Fruit fly (Drosophila melanogaster) whole organism, prepupa: Measurements from ENCODE around the gene Flo2.

ENCODE experiments used
- Blimp-1 ChIP-seq: fragments of 200-800 bp; sonication (Bioruptor generic); optimal IDR thresholded peaks from 3 replicates; lab custom pipeline; 2017; ENCODE audit warnings: missing biosample characterization, missing genetic modification characterization, mild to moderate bottlenecking, moderate library complexity, missing genetic modification reagents
- CG10631 ChIP-seq: fragments of 200-800 bp; sonication (Bioruptor generic); optimal IDR thresholded peaks from 2 replicates; lab custom pipeline; 2016; ENCODE audit warnings: missing biosample characterization, missing genetic modification characterization
- CG10669 ChIP-seq: fragments of 200-800 bp; sonication (Bioruptor generic); optimal IDR thresholded peaks from 3 replicates; lab custom pipeline; 2018; ENCODE audit warnings: missing biosample characterization, mild to moderate bottlenecking, missing genetic modification characterization, moderate library complexity
- CG11294 ChIP-seq: fragments of 200-800 bp; sonication (Bioruptor generic); IDR thresholded peaks from 2 replicates; pipeline ENCODE4 v1.3.6; 2022; ENCODE audit warnings: missing biosample characterization, missing genetic modification characterization
- CG11902 ChIP-seq: fragments of 200-800 bp; sonication (Bioruptor generic); optimal IDR thresholded peaks from 3 replicates; lab custom pipeline; 2016; ENCODE audit warnings: missing biosample characterization, missing genetic modification characterization
- CG15336 ChIP-seq: fragments of 200-800 bp; sonication (Bioruptor generic); IDR thresholded peaks from 2 replicates; pipeline ENCODE4 v1.3.6; 2022; ENCODE audit warnings: missing biosample characterization, missing genetic modification characterization
- CG16779 ChIP-seq: fragments of 200-800 bp; sonication (Bioruptor generic); optimal IDR thresholded peaks from 3 replicates; lab custom pipeline; 2017; ENCODE audit warnings: missing biosample characterization, mild to moderate bottlenecking, missing genetic modification characterization
- CG31627 ChIP-seq: fragments of 200-800 bp; sonication (Bioruptor generic); optimal IDR thresholded peaks from 3 replicates; lab custom pipeline; 2016; ENCODE audit warnings: missing biosample characterization, missing genetic modification characterization
- CG32006 ChIP-seq: fragments of 200-800 bp; sonication (Bioruptor generic); optimal IDR thresholded peaks from 3 replicates; lab custom pipeline; 2017; ENCODE audit warnings: missing biosample characterization, mild to moderate bottlenecking, missing genetic modification characterization
- CG4318 ChIP-seq: fragments of 200-800 bp; sonication (Bioruptor generic); optimal IDR thresholded peaks from 3 replicates; lab custom pipeline; 2017; ENCODE audit warnings: missing biosample characterization, mild to moderate bottlenecking, missing genetic modification characterization
- CG6163 ChIP-seq: fragments of 200-800 bp; sonication (Bioruptor generic); IDR thresholded peaks from 3 replicates; pipeline ENCODE4 v1.3.6; 2022; ENCODE audit warnings: missing biosample characterization, missing genetic modification characterization
- CG6276 ChIP-seq: fragments of 200-800 bp; sonication (Bioruptor generic); optimal IDR thresholded peaks from 2 replicates; lab custom pipeline; 2017; ENCODE audit warnings: missing biosample characterization, mild to moderate bottlenecking, missing genetic modification characterization
- CG6792 ChIP-seq: fragments of 200-800 bp; sonication (Bioruptor generic); optimal IDR thresholded peaks from 3 replicates; lab custom pipeline; 2016; ENCODE audit warnings: missing biosample characterization, missing genetic modification characterization
- CG6808 ChIP-seq: fragments of 200-800 bp; sonication (Bioruptor generic); optimal IDR thresholded peaks from 3 replicates; lab custom pipeline; 2017; ENCODE audit warnings: missing biosample characterization, missing genetic modification characterization, mild to moderate bottlenecking, moderate library complexity, missing genetic modification reagents
- CG8319 ChIP-seq: fragments of 200-800 bp; sonication (Bioruptor generic); optimal IDR thresholded peaks from 3 replicates; lab custom pipeline; 2016; ENCODE audit warnings: missing biosample characterization, missing genetic modification characterization
- CG8632 ChIP-seq: fragments of 200-800 bp; sonication (Bioruptor generic); optimal IDR thresholded peaks from 3 replicates; lab custom pipeline; 2016; ENCODE audit warnings: missing biosample characterization, missing genetic modification characterization
- CG9139 ChIP-seq: fragments of 200-800 bp; sonication (Bioruptor generic); optimal IDR thresholded peaks from 3 replicates; lab custom pipeline; 2017; ENCODE audit warnings: missing biosample characterization, mild to moderate bottlenecking, missing genetic modification characterization
- Eip75B ChIP-seq: fragments of 200-800 bp; sonication (Bioruptor generic); optimal IDR thresholded peaks from 3 replicates; lab custom pipeline; 2016; ENCODE audit warnings: missing biosample characterization, missing genetic modification characterization
- Eip78C ChIP-seq: fragments of 200-800 bp; sonication (Bioruptor generic); peaks from one replicate; lab custom pipeline; 2016; ENCODE audit warnings: missing biosample characterization, missing genetic modification characterization
- Eip93F ChIP-seq: fragments of 200-800 bp; sonication (Bioruptor generic); optimal IDR thresholded peaks from 2 replicates; lab custom pipeline; 2016; ENCODE audit warnings: missing biosample characterization, mild to moderate bottlenecking, missing genetic modification characterization
- Ets96B ChIP-seq: fragments of 200-800 bp; optimal IDR thresholded peaks from 2 replicates; lab custom pipeline; 2019; ENCODE audit warnings: missing biosample characterization, mild to moderate bottlenecking, missing genetic modification characterization, moderate library complexity
- Gug ChIP-seq: fragments of 200-800 bp; sonication (Bioruptor generic); IDR thresholded peaks from 2 replicates; pipeline ENCODE4 v1.3.6; 2022; ENCODE audit warnings: missing biosample characterization, missing genetic modification characterization
- Hr38 ChIP-seq: sonication (Bioruptor generic); optimal IDR thresholded peaks from 2 replicates; lab custom pipeline; 2016; ENCODE audit warnings: missing biosample characterization, missing genetic modification characterization
- Hr39 ChIP-seq: fragments of 200-800 bp; sonication (Bioruptor generic); optimal IDR thresholded peaks from 2 replicates; lab custom pipeline; 2016; ENCODE audit warnings: missing biosample characterization, missing genetic modification characterization
- Lpt ChIP-seq: fragments of 200-800 bp; sonication (Bioruptor generic); optimal IDR thresholded peaks from 3 replicates; lab custom pipeline; 2016; ENCODE audit warnings: missing biosample characterization, missing genetic modification characterization
- OdsH ChIP-seq: fragments of 200-800 bp; sonication (Bioruptor generic); optimal IDR thresholded peaks from 3 replicates; lab custom pipeline; 2016; ENCODE audit warnings: missing biosample characterization, missing genetic modification characterization
- Smox ChIP-seq: fragments of 200-800 bp; sonication (Bioruptor generic); optimal IDR thresholded peaks from 3 replicates; lab custom pipeline; 2016; ENCODE audit warnings: missing biosample characterization, missing genetic modification characterization
- Sox102F ChIP-seq: fragments of 200-800 bp; sonication (Bioruptor generic); optimal IDR thresholded peaks from 2 replicates; lab custom pipeline; 2016; ENCODE audit warnings: missing biosample characterization, mild to moderate bottlenecking, missing genetic modification characterization
- Sox14 ChIP-seq: fragments of 200-800 bp; sonication (Bioruptor generic); optimal IDR thresholded peaks from 3 replicates; lab custom pipeline; 2016; ENCODE audit warnings: missing biosample characterization, missing genetic modification characterization
- Sox15 ChIP-seq: fragments of 200-800 bp; sonication (Bioruptor generic); optimal IDR thresholded peaks from 3 replicates; lab custom pipeline; 2016; ENCODE audit warnings: missing biosample characterization, missing genetic modification characterization
- achi ChIP-seq: fragments of 200-800 bp; sonication (Bioruptor generic); optimal IDR thresholded peaks from 3 replicates; lab custom pipeline; 2016; ENCODE audit warnings: missing biosample characterization, missing genetic modification characterization
- acj6 ChIP-seq: fragments of 200-800 bp; sonication (Bioruptor generic); optimal IDR thresholded peaks from 3 replicates; lab custom pipeline; 2016; ENCODE audit warnings: missing biosample characterization, missing genetic modification characterization
- dac ChIP-seq: fragments of 200-800 bp; sonication (Bioruptor generic); optimal IDR thresholded peaks from 2 replicates; lab custom pipeline; 2017; ENCODE audit warnings: missing biosample characterization, mild to moderate bottlenecking, missing genetic modification characterization
- eg ChIP-seq: fragments of 200-800 bp; sonication (Bioruptor generic); IDR thresholded peaks from 3 replicates; pipeline ENCODE4 v1.3.6; 2022; ENCODE audit warnings: missing biosample characterization, missing genetic modification characterization
- esn ChIP-seq: fragments of 200-800 bp; sonication (Bioruptor generic); optimal IDR thresholded peaks from 2 replicates; lab custom pipeline; 2016; ENCODE audit warnings: missing biosample characterization, mild to moderate bottlenecking, missing genetic modification characterization, moderate library complexity
- fd59A ChIP-seq: fragments of 200-800 bp; sonication (Bioruptor generic); optimal IDR thresholded peaks from 2 replicates; lab custom pipeline; 2017; ENCODE audit warnings: missing biosample characterization, mild to moderate bottlenecking, missing genetic modification characterization, missing genetic modification reagents
- fd85E ChIP-seq: fragments of 200-800 bp; sonication (Bioruptor generic); optimal IDR thresholded peaks from 3 replicates; lab custom pipeline; 2016; ENCODE audit warnings: missing biosample characterization, missing genetic modification characterization
- fkh ChIP-seq: fragments of 200-800 bp; sonication (Bioruptor generic); optimal IDR thresholded peaks from 3 replicates; lab custom pipeline; 2017; ENCODE audit warnings: missing biosample characterization, mild to moderate bottlenecking, missing genetic modification characterization, moderate library complexity
- lz ChIP-seq: fragments of 200-800 bp; sonication (Bioruptor generic); optimal IDR thresholded peaks from 3 replicates; lab custom pipeline; 2016; ENCODE audit warnings: missing biosample characterization, missing genetic modification characterization
- pdm3 ChIP-seq: fragments of 200-800 bp; sonication (Bioruptor generic); optimal IDR thresholded peaks from 3 replicates; lab custom pipeline; 2016; ENCODE audit warnings: missing biosample characterization, missing genetic modification characterization
- salr ChIP-seq, 2 experiments: fragments of 200-800 bp; sonication (Bioruptor generic); optimal IDR thresholded peaks; 3 replicates each; lab custom pipeline; 2016 to 2018; ENCODE audit warnings: missing biosample characterization in 2 of 2, missing genetic modification characterization in 2 of 2, mild to moderate bottlenecking in 1 of 2
- ss ChIP-seq, 2 experiments: fragments of 200-800 bp; sonication (Bioruptor generic); optimal IDR thresholded peaks; 2 replicates in 1 of 2; 3 replicates in 1 of 2; lab custom pipeline; 2017 to 2018; ENCODE audit warnings: mild to moderate bottlenecking in 2 of 2, missing biosample characterization in 2 of 2, missing genetic modification characterization in 2 of 2, moderate library complexity in 1 of 2
- svp ChIP-seq: fragments of 200-800 bp; sonication (Bioruptor generic); peaks from one replicate; lab custom pipeline; 2016; ENCODE audit warnings: missing biosample characterization, missing genetic modification characterization
- topi ChIP-seq: fragments of 200-800 bp; sonication (Bioruptor generic); optimal IDR thresholded peaks from 3 replicates; lab custom pipeline; 2016; ENCODE audit warnings: missing biosample characterization, missing genetic modification characterization
- vri ChIP-seq: fragments of 200-800 bp; sonication (Bioruptor generic); optimal IDR thresholded peaks from 3 replicates; lab custom pipeline; 2016; ENCODE audit warnings: missing biosample characterization, mild to moderate bottlenecking, missing genetic modification characterization

Flo2 gene

DNA sequence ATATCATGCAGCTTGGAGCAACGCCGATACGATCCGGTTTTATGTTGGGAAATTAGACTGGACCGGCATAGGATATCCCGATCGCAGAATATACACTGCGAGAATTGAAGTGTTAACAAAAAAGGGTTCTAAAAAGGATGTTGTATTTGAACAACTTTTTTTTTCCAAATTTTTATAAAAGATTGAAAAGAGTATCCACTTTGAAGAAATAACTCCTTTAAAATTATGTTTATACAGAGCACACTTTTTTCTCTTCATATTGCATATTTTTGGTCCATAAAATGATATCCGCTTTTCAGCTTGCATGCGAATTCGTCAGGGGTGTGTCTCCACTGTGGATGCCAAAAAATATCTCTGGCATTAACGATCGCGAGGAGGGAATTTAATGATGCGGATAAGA is 53.1 kb downstream of the Flo2 start (continued):
- TF ChIP-seq CG11902 (GFP tag; lab: Kevin White, UChicago) (peak; percentile 20), fkh (GFP tag; lab: Kevin White, UChicago) (no peak), Hr38 (no peak), CG31627 (GFP tag; lab: Kevin White, UChicago) (peak; percentile 1), pdm3 (GFP tag; lab: Kevin White, UChicago) (peak; percentile 56), CG8632 (GFP tag; lab: Kevin White, UChicago) (peak; percentile 12), lz (GFP tag; lab: Kevin White, UChicago) (no peak), OdsH (GFP tag; lab: Kevin White, UChicago) (peak; percentile 32), ss (GFP tag; optimal IDR thresholded peaks at IDR 0.05; lab: Kevin White, UChicago) (no peak), Eip75B (GFP tag; lab: Kevin White, UChicago) (peak; percentile 3), salr (GFP tag; optimal IDR thresholded peaks at IDR 0.05; lab: Kevin White, UChicago) (no peak), fd59A (GFP tag; lab: Kevin White, UChicago) (no peak), acj6 (GFP tag; lab: Kevin White, UChicago) (peak; percentile 29), CG11294 (GFP tag; lab: Robert Waterston, UW) (no peak), Lpt (GFP tag; lab: Kevin White, UChicago) (no peak), Sox102F (GFP tag; lab: Kevin White, UChicago) (no peak), CG8319 (GFP tag; lab: Kevin White, UChicago) (peak; percentile 21), Eip93F (no peak), vri (GFP tag; lab: Kevin White, UChicago) (no peak), CG10631 (GFP tag; lab: Kevin White, UChicago) (peak; percentile 12), eg (GFP tag; lab: Robert Waterston, UW) (peak; percentile 71), achi (GFP tag; lab: Kevin White, UChicago) (peak; percentile 15), Smox (GFP tag; lab: Kevin White, UChicago) (peak; percentile 37), CG10669 (no peak), CG9139 (GFP tag; lab: Kevin White, UChicago) (no peak), Gug (0 out of 2 replicates have a peak, but pooled peaks have one; percentile 12), topi (peak; percentile 16), Sox15 (GFP tag; lab: Kevin White, UChicago) (no peak), svp (GFP tag; lab: Kevin White, UChicago) (peak; percentile 83), esn (GFP tag; lab: Kevin White, UChicago) (peak; percentile 30), CG4318 (GFP tag; lab: Kevin White, UChicago) (peak; percentile 20), CG6163 (peak; percentile 52; the same call in 1 of the 3 replicates), Ets96B (tag; lab: Kevin White, UChicago) (no peak), dac (GFP tag; lab: Kevin White, UChicago) (no peak), CG15336 (GFP tag; lab: Robert Waterston, UW) (peak; percentile 69), fd85E (GFP tag; lab: Kevin White, UChicago) (no peak), Sox14 (GFP tag; lab: Kevin White, UChicago) (no peak), Eip78C (GFP tag; lab: Kevin White, UChicago) (peak; percentile 94), Blimp-1 (GFP tag; lab: Kevin White, UChicago) (no peak)

DNA sequence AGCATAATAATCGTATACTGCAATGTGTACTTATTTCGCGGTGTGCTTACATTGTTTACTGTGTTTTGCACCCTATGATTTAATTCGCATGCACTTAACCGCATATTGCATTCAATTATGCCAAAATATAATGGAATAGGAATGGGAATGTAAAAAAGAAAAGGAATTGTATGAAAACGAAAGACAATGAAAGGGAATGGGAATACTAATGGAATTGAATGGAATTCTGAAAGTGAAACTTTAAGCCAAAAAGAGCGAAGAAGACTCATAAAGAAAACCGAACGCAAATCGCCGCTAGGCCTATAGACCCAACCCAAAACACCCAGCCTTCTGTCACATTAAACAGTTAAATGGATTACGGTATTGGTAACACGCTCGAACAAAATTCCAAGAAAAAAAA is 54.7 kb downstream of the Flo2 start:
- no peak for TF ChIP-seq Smox (GFP tag; lab: Kevin White, UChicago)
- TF ChIP-seq Eip75B (GFP tag; lab: Kevin White, UChicago), result no peak
- no peak for TF ChIP-seq Eip93F
- TF ChIP-seq topi, result no peak
- no peak for TF ChIP-seq Ets96B (tag; lab: Kevin White, UChicago)
- no peak for TF ChIP-seq CG11294 (GFP tag; lab: Robert Waterston, UW)
- no peak for TF ChIP-seq CG32006 (GFP tag; lab: Kevin White, UChicago)
- TF ChIP-seq CG6808 (GFP tag; lab: Kevin White, UChicago), result no peak
- no peak for TF ChIP-seq CG8632 (GFP tag; lab: Kevin White, UChicago)
- no peak for TF ChIP-seq CG31627 (GFP tag; lab: Kevin White, UChicago)
- no peak for TF ChIP-seq Hr39
- TF ChIP-seq CG15336 (GFP tag; lab: Robert Waterston, UW), result no peak
- no peak for TF ChIP-seq CG16779 (tag; lab: Kevin White, UChicago)
- no peak for TF ChIP-seq CG6792
- TF ChIP-seq CG10631 (GFP tag; lab: Kevin White, UChicago), result no peak
- no peak for TF ChIP-seq fd59A (GFP tag; lab: Kevin White, UChicago)
- no peak for TF ChIP-seq CG6276 (GFP tag; lab: Kevin White, UChicago)
